Fruit fly (Drosophila melanogaster) whole organism, embryonic: ENCODE measurements around the gene Tbca.

ENCODE experiments used
- ATbp ChIP-seq: fragments of 200-800 bp; sonication (Bioruptor generic); optimal IDR thresholded peaks from 2 replicates; lab custom pipeline; 2017; ENCODE audit warnings: missing biosample characterization, mild to moderate bottlenecking, missing genetic modification characterization, missing genetic modification reagents
- CG10147 ChIP-seq: fragments of 200-800 bp; sonication (Bioruptor generic); optimal IDR thresholded peaks from 2 replicates; lab custom pipeline; 2019; ENCODE audit warnings: missing biosample characterization, mild to moderate bottlenecking, missing genetic modification characterization, moderate library complexity
- CG10209 ChIP-seq: fragments of 200-800 bp; sonication (Bioruptor generic); optimal IDR thresholded peaks from 3 replicates; lab custom pipeline; 2017; ENCODE audit warnings: missing biosample characterization, mild to moderate bottlenecking, missing genetic modification characterization, missing genetic modification reagents
- CG10431 ChIP-seq: fragments of 200-800 bp; sonication (Bioruptor generic); optimal IDR thresholded peaks from 3 replicates; lab custom pipeline; 2018; ENCODE audit warnings: missing biosample characterization, mild to moderate bottlenecking, missing genetic modification characterization
- CG11247 ChIP-seq: fragments of 200-800 bp; sonication (Bioruptor generic); IDR thresholded peaks from 2 replicates; pipeline ENCODE4 v1.3.6; 2022; ENCODE audit warnings: missing biosample characterization, missing genetic modification characterization
- CG11696 ChIP-seq: fragments of 200-800 bp; sonication (Bioruptor generic); IDR thresholded peaks from 2 replicates; pipeline ENCODE4 v1.3.6; 2022; ENCODE audit warnings: missing biosample characterization, missing genetic modification characterization
- CG11723 ChIP-seq: fragments of 200-800 bp; sonication (Bioruptor generic); optimal IDR thresholded peaks from 2 replicates; lab custom pipeline; 2017; ENCODE audit warnings: missing biosample characterization, mild to moderate bottlenecking, missing genetic modification characterization
- CG12104 ChIP-seq: fragments of 200-800 bp; sonication (Bioruptor generic); optimal IDR thresholded peaks from 3 replicates; lab custom pipeline; 2016; ENCODE audit warnings: missing biosample characterization, missing genetic modification characterization
- CG12391 ChIP-seq: fragments of 200-800 bp; sonication (Bioruptor generic); optimal IDR thresholded peaks from 3 replicates; lab custom pipeline; 2018; ENCODE audit warnings: missing biosample characterization, mild to moderate bottlenecking, missing genetic modification characterization, moderate library complexity
- CG13287 ChIP-seq: fragments of 200-800 bp; sonication (Bioruptor generic); IDR thresholded peaks from 2 replicates; pipeline ENCODE4 v1.3.6; 2022; ENCODE audit warnings: missing biosample characterization, missing genetic modification characterization; ENCODE audit not compliant: partially characterized antibody
- CG13624 ChIP-seq: fragments of 200-800 bp; sonication (Bioruptor generic); optimal IDR thresholded peaks from 2 replicates; lab custom pipeline; 2016; ENCODE audit warnings: missing biosample characterization, missing genetic modification characterization
- CG15696 ChIP-seq: fragments of 200-800 bp; sonication (Bioruptor generic); optimal IDR thresholded peaks from 2 replicates; lab custom pipeline; 2019; ENCODE audit warnings: missing biosample characterization, mild to moderate bottlenecking, missing genetic modification characterization, moderate library complexity
- CG1603 ChIP-seq: fragments of 200-800 bp; sonication (Bioruptor generic); optimal IDR thresholded peaks from 2 replicates; lab custom pipeline; 2019; ENCODE audit warnings: missing biosample characterization, mild to moderate bottlenecking, missing genetic modification characterization, moderate library complexity
- CG2202 ChIP-seq: fragments of 200-800 bp; sonication (Bioruptor generic); optimal IDR thresholded peaks from 2 replicates; lab custom pipeline; 2018; ENCODE audit warnings: missing biosample characterization, mild to moderate bottlenecking, missing genetic modification characterization
- CG30020 ChIP-seq: fragments of 200-800 bp; optimal IDR thresholded peaks from 2 replicates; lab custom pipeline; 2019; ENCODE audit warnings: missing biosample characterization, mild to moderate bottlenecking, missing genetic modification characterization, moderate library complexity
- CG31224 ChIP-seq: fragments of 200-800 bp; sonication (Bioruptor generic); IDR thresholded peaks from 2 replicates; pipeline ENCODE4 v1.3.6; 2022; ENCODE audit warnings: missing biosample characterization, missing genetic modification characterization
- CG4282 ChIP-seq: fragments of 200-800 bp; sonication (Bioruptor generic); optimal IDR thresholded peaks from 2 replicates; lab custom pipeline; 2016; ENCODE audit warnings: missing biosample characterization, missing genetic modification characterization
- CG4360 ChIP-seq: fragments of 200-800 bp; sonication (Bioruptor generic); IDR thresholded peaks from 2 replicates; pipeline ENCODE4 v1.3.6; 2022; ENCODE audit warnings: missing biosample characterization, missing genetic modification characterization
- CG5180 ChIP-seq: fragments of 200-800 bp; sonication (Bioruptor generic); optimal IDR thresholded peaks from 3 replicates; lab custom pipeline; 2017; ENCODE audit warnings: missing biosample characterization, missing genetic modification characterization, mild to moderate bottlenecking, moderate library complexity, missing genetic modification reagents
- CG6689 ChIP-seq: fragments of 200-800 bp; sonication (Bioruptor generic); IDR thresholded peaks from 2 replicates; pipeline ENCODE4 v1.3.6; 2022; ENCODE audit warnings: missing biosample characterization, missing genetic modification characterization
- Fer3 ChIP-seq: fragments of 200-800 bp; sonication (Bioruptor generic); optimal IDR thresholded peaks from 2 replicates; lab custom pipeline; 2018; ENCODE audit warnings: missing biosample characterization, mild to moderate bottlenecking, missing genetic modification characterization, moderate library complexity
- Hr3 ChIP-seq: fragments of 200-800 bp; sonication (Bioruptor generic); optimal IDR thresholded peaks from 3 replicates; lab custom pipeline; 2016; ENCODE audit warnings: missing biosample characterization, missing genetic modification characterization
- Hsf ChIP-seq: fragments of 200-800 bp; sonication (Bioruptor generic); optimal IDR thresholded peaks from 3 replicates; lab custom pipeline; 2016; ENCODE audit warnings: missing biosample characterization, missing genetic modification characterization
- Med ChIP-seq: fragments of 200-800 bp; sonication (Bioruptor generic); peaks from one replicate; lab custom pipeline; 2016; ENCODE audit warnings: missing biosample characterization, missing genetic modification characterization, mild to moderate bottlenecking, inconsistent platforms, moderate library complexity
- Meics ChIP-seq: fragments of 200-800 bp; sonication (Bioruptor generic); optimal IDR thresholded peaks from 2 replicates; lab custom pipeline; 2017; ENCODE audit warnings: missing biosample characterization, mild to moderate bottlenecking, missing genetic modification characterization
- Mes4 ChIP-seq: fragments of 200-800 bp; sonication (Bioruptor generic); optimal IDR thresholded peaks from 2 replicates; lab custom pipeline; 2016; ENCODE audit warnings: missing biosample characterization, missing genetic modification characterization
- Neu2 ChIP-seq: fragments of 200-800 bp; sonication (Bioruptor generic); optimal IDR thresholded peaks from 3 replicates; lab custom pipeline; 2016; ENCODE audit warnings: missing biosample characterization, missing genetic modification characterization, borderline replicate concordance
- Ptx1 ChIP-seq: fragments of 200-800 bp; sonication (Bioruptor generic); IDR thresholded peaks from 2 replicates; pipeline ENCODE4 v1.3.6; 2022; ENCODE audit warnings: missing biosample characterization, missing genetic modification characterization
- Sox100B ChIP-seq: fragments of 200-800 bp; sonication (Bioruptor generic); optimal IDR thresholded peaks from 3 replicates; lab custom pipeline; 2018; ENCODE audit warnings: missing biosample characterization, mild to moderate bottlenecking, missing genetic modification characterization
- ash1 ChIP-seq: fragments of 200-800 bp; sonication (Bioruptor generic); optimal IDR thresholded peaks from 2 replicates; lab custom pipeline; 2018; ENCODE audit warnings: missing biosample characterization, mild to moderate bottlenecking, missing genetic modification characterization
- chn ChIP-seq: fragments of 200-800 bp; sonication (Bioruptor generic); optimal IDR thresholded peaks from 2 replicates; lab custom pipeline; 2016; ENCODE audit warnings: missing biosample characterization, missing genetic modification characterization
- en ChIP-seq: fragments of 200-800 bp; sonication (Bioruptor generic); optimal IDR thresholded peaks from 2 replicates; lab custom pipeline; 2016; ENCODE audit warnings: missing biosample characterization, missing genetic modification characterization
- eve ChIP-seq, 2 experiments: fragments of >200 bp; optimal IDR thresholded peaks; 2 replicates each; lab custom pipeline; 2017; ENCODE audit warnings: missing biosample characterization in 2 of 2, missing genetic modification characterization in 2 of 2
- fd3F ChIP-seq: fragments of 200-800 bp; sonication (Bioruptor generic); optimal IDR thresholded peaks from 2 replicates; lab custom pipeline; 2018; ENCODE audit warnings: missing biosample characterization, mild to moderate bottlenecking, missing genetic modification characterization, moderate library complexity
- fu2 ChIP-seq: fragments of 200-800 bp; sonication (Bioruptor generic); optimal IDR thresholded peaks from 2 replicates; lab custom pipeline; 2016; ENCODE audit warnings: missing biosample characterization, missing genetic modification characterization
- hth ChIP-seq: fragments of >200 bp; optimal IDR thresholded peaks from 2 replicates; lab custom pipeline; 2017; ENCODE audit warnings: inconsistent platforms
- jing ChIP-seq: fragments of 200-800 bp; sonication (Bioruptor generic); optimal IDR thresholded peaks from 2 replicates; lab custom pipeline; 2018; ENCODE audit warnings: missing biosample characterization, mild to moderate bottlenecking, missing genetic modification characterization
- kah ChIP-seq: fragments of 200-800 bp; sonication (Bioruptor generic); optimal IDR thresholded peaks from 2 replicates; lab custom pipeline; 2018; ENCODE audit warnings: missing biosample characterization, mild to moderate bottlenecking, missing genetic modification characterization
- lola ChIP-seq, 3 experiments: fragments of >200 bp in 2 of 3; fragments of 200-800 bp in 1 of 3; sonication (Bioruptor generic) in 1 of 3; optimal IDR thresholded peaks; 2 replicates each; lab custom pipeline; 2017 to 2019; ENCODE audit warnings: missing biosample characterization in 3 of 3, missing genetic modification characterization in 3 of 3, mild to moderate bottlenecking in 1 of 3, moderate library complexity in 1 of 3
- pnt ChIP-seq: fragments of 200-800 bp; sonication (Bioruptor generic); optimal IDR thresholded peaks from 3 replicates; lab custom pipeline; 2016; ENCODE audit warnings: missing biosample characterization, missing genetic modification characterization
- ranshi ChIP-seq: fragments of 200-800 bp; sonication (Bioruptor generic); IDR thresholded peaks from 2 replicates; pipeline ENCODE4 v1.3.6; 2022; ENCODE audit warnings: missing biosample characterization, missing genetic modification characterization
- salm ChIP-seq: fragments of 200-800 bp; sonication (Bioruptor generic); optimal IDR thresholded peaks from 2 replicates; lab custom pipeline; 2018; ENCODE audit warnings: missing biosample characterization, mild to moderate bottlenecking, missing genetic modification characterization
- sens ChIP-seq: fragments of 200-800 bp; sonication (Bioruptor generic); peaks from one replicate; lab custom pipeline; 2016; ENCODE audit warnings: missing biosample characterization, missing genetic modification characterization
- seq ChIP-seq: fragments of 200-800 bp; sonication (Bioruptor generic); IDR thresholded peaks from 2 replicates; pipeline ENCODE4 v1.3.6; 2022; ENCODE audit warnings: missing biosample characterization, missing genetic modification characterization
- sqz ChIP-seq: fragments of 200-800 bp; sonication (Bioruptor generic); optimal IDR thresholded peaks from 3 replicates; lab custom pipeline; 2018; ENCODE audit warnings: missing biosample characterization, mild to moderate bottlenecking, missing genetic modification characterization
- stwl ChIP-seq: fragments of 200-800 bp; sonication (Bioruptor generic); optimal IDR thresholded peaks from 3 replicates; lab custom pipeline; 2018; ENCODE audit warnings: missing biosample characterization, mild to moderate bottlenecking, missing genetic modification characterization, moderate library complexity
- tll ChIP-seq, 2 experiments: fragments of 200-800 bp in 1 of 2; fragments of >200 bp in 1 of 2; sonication (Bioruptor generic) in 1 of 2; optimal IDR thresholded peaks; 2 replicates each; lab custom pipeline; 2017 to 2019; ENCODE audit warnings: missing biosample characterization in 2 of 2, missing genetic modification characterization in 2 of 2, mild to moderate bottlenecking in 1 of 2, moderate library complexity in 1 of 2
- tna ChIP-seq: fragments of 200-800 bp; sonication (Bioruptor generic); IDR thresholded peaks from 2 replicates; pipeline ENCODE4 v1.3.6; 2022; ENCODE audit warnings: missing biosample characterization, missing genetic modification characterization; ENCODE audit not compliant: partially characterized antibody
- ttk ChIP-seq: fragments of 200-800 bp; sonication (Bioruptor generic); IDR thresholded peaks from 2 replicates; pipeline ENCODE4 v2.1.2; 2022; ENCODE audit warnings: missing biosample characterization, missing genetic modification characterization
- z ChIP-seq: fragments of 200-800 bp; sonication (Bioruptor generic); IDR thresholded peaks from 3 replicates; pipeline ENCODE4 v1.3.6; 2022; ENCODE audit warnings: missing biosample characterization, missing genetic modification characterization
- zf30C ChIP-seq: fragments of 200-800 bp; sonication (Bioruptor generic); optimal IDR thresholded peaks from 3 replicates; lab custom pipeline; 2018; ENCODE audit warnings: missing biosample characterization, mild to moderate bottlenecking, missing genetic modification characterization
- zfh1 ChIP-seq: fragments of 200-800 bp; sonication (Bioruptor generic); IDR thresholded peaks from 3 replicates; pipeline ENCODE4 v1.3.6; 2022; ENCODE audit warnings: missing biosample characterization, missing genetic modification characterization

The Tbca gene

DNA sequence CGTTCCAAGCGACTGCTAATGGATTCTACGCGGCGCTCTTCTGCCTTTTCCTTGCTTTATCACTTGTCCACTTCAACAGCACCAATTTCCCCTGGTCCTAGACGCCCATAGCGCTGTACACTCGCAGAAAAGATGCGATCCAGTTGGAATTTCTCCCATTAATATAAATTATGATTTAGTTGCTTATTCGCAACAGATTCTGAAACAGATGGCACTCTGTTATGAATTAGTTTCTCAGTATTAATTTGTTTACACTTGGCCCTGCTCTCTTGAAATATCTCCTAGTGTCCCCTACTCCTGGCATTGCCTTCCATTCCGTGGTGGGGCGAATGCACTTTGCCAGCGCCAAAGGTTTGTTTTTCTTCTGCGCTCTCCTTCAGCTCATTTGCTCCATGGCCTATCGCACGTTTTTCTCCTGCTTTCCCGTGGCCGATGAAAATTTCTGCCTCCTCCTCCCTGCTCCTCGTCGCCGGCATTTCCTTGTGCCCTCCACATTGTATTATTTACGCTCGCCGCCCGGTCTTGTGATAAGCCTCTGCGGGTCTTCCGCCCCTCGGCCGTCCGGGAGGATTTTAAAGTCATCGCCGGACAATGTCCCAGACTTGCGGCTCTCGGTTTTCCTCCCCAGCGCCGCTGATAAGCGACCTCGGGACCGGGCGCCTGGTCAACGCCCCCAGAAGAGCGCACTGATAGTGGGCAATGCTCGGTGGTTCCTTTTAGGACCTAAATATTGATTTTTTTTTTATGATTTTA, 37.0 kb upstream of the Tbca start (continued):
- TF ChIP-seq CG13624 (no peak), tna (GFP tag; lab: Robert Waterston, UW) (no peak), CG10147 (no peak), hth (lab: Kevin White, UChicago) (no peak), Hr3 (no peak), CG1603 (tag; lab: Kevin White, UChicago) (peak; percentile 39), z (no peak), CG4360 (GFP tag; lab: Robert Waterston, UW) (no peak), Sox100B (no peak), CG11696 (no peak), sqz (no peak), sens (GFP tag; lab: Kevin White, UChicago) (peak; percentile 77), ttk (GFP tag; lab: Robert Waterston, UW) (no peak), zf30C (GFP tag; lab: Kevin White, UChicago) (peak; percentile 28), ranshi (no peak), pnt (no peak), fu2 (GFP tag; lab: Kevin White, UChicago) (no peak), eve (GFP tag; optimal IDR thresholded peaks at IDR 0.05; lab: Kevin White, UChicago) (no peak), Med (peak; percentile 62), salm (tag; lab: Kevin White, UChicago) (no peak), CG10431 (GFP tag; lab: Kevin White, UChicago) (no peak), chn (GFP tag; lab: Kevin White, UChicago) (no peak), CG5180 (GFP tag; lab: Kevin White, UChicago) (no peak), CG6689 (peak; percentile 63), kah (GFP tag; lab: Kevin White, UChicago) (no peak), CG4282 (GFP tag; lab: Kevin White, UChicago) (no peak), tll (GFP tag; optimal IDR thresholded peaks at IDR 0.05; lab: Kevin White, UChicago) (no peak), CG12104 (GFP tag; lab: Kevin White, UChicago) (no peak), CG11247 (no peak), CG30020 (tag; lab: Kevin White, UChicago) (no peak), CG13287 (GFP tag; lab: Robert Waterston, UW) (no peak), Mes4 (GFP tag; lab: Kevin White, UChicago) (no peak), stwl (tag; lab: Kevin White, UChicago) (peak; percentile 9), CG11723 (GFP tag; lab: Kevin White, UChicago) (no peak), CG15696 (tag; lab: Kevin White, UChicago) (peak; percentile 59), fd3F (GFP tag; lab: Kevin White, UChicago) (no peak), zfh1 (GFP tag; lab: Robert Waterston, UW) (peak; percentile 75), Meics (no peak)

- TF ChIP-seq Hsf (peak; percentile 4), ash1 (GFP tag; lab: Kevin White, UChicago) (no peak), seq (GFP tag; lab: Robert Waterston, UW) (no peak), Fer3 (tag; lab: Kevin White, UChicago) (no peak), jing (GFP tag; lab: Kevin White, UChicago) (no peak), CG12391 (tag; lab: Kevin White, UChicago) (peak; percentile 14), CG10431 (GFP tag; lab: Kevin White, UChicago) (no peak), Neu2 (GFP tag; lab: Kevin White, UChicago) (no peak), en (GFP tag; lab: Kevin White, UChicago) (no peak), Ptx1 (GFP tag; lab: Robert Waterston, UW) (no peak), ATbp (GFP tag; lab: Kevin White, UChicago) (no peak), CG10209 (GFP tag; lab: Kevin White, UChicago) (peak; percentile 11), CG31224 (no peak), CG2202 (tag; lab: Kevin White, UChicago) (no peak), lola (GFP tag; optimal IDR thresholded peaks at IDR 0.05; lab: Kevin White, UChicago) (peak in 1 of 3 experiments; percentile 29)
Observed at dm6 chr3R:31706895-31707238, 36.4 kb upstream of the Tbca start.
